Worm (Caenorhabditis elegans) whole organism, L1 larva: Measurements from ENCODE around the gene Y62E10A.24.

Experiments used
- C04F5.9 ChIP-seq: sonication (generic microtip); optimal IDR thresholded peaks from 2 replicates; lab custom pipeline; 2016; ENCODE audit warnings: missing genetic modification characterization, missing compliant biosample characterization
- C34B4.2 ChIP-seq: sonication (generic microtip); optimal IDR thresholded peaks from 2 replicates; lab custom pipeline; 2017; ENCODE audit warnings: mild to moderate bottlenecking, missing genetic modification characterization, missing compliant biosample characterization
- F16B12.6 ChIP-seq: fragments of 150-350 bp; optimal IDR thresholded peaks from 2 replicates; lab custom pipeline; 2014; ENCODE audit warnings: missing biosample characterization, missing genetic modification characterization
- Y116A8C.19 ChIP-seq: sonication (generic microtip); optimal IDR thresholded peaks from 2 replicates; lab custom pipeline; 2016; ENCODE audit warnings: missing compliant biosample characterization, missing genetic modification characterization, borderline replicate concordance
- alr-1 ChIP-seq: fragments of 200-800 bp; sonication (Bioruptor generic); optimal IDR thresholded peaks from 2 replicates; lab custom pipeline; 2018; ENCODE audit warnings: borderline replicate concordance, mild to moderate bottlenecking, missing genetic modification characterization, missing compliant biosample characterization
- ceh-8 ChIP-seq: fragments of 200-800 bp; sonication (Bioruptor generic); optimal IDR thresholded peaks from 2 replicates; lab custom pipeline; 2018; ENCODE audit warnings: mild to moderate bottlenecking, missing genetic modification characterization, moderate library complexity, missing compliant biosample characterization
- ceh-82 ChIP-seq, 3 experiments: fragments of 150-350 bp in 1 of 3; sonication (generic microtip) in 2 of 3; optimal IDR thresholded peaks; 2 replicates each; lab custom pipeline; 2014 to 2017; ENCODE audit warnings: missing biosample characterization in 3 of 3, missing genetic modification characterization in 3 of 3
- dpl-1 ChIP-seq, 3 experiments: fragments of 150-350 bp in 2 of 3; sonication (generic microtip) in 1 of 3; optimal IDR thresholded peaks; 2 replicates each; lab custom pipeline; 2014 to 2017; ENCODE audit warnings: missing biosample characterization in 3 of 3, missing genetic modification characterization in 3 of 3, missing genetic modification reagents in 3 of 3
- efl-1 ChIP-seq, 4 experiments: fragments of 150-350 bp; optimal IDR thresholded peaks in 3 of 4; peaks in 1 of 4; 1 replicate in 1 of 4; 2 replicates in 3 of 4; lab custom pipeline; 2014; ENCODE audit warnings: missing biosample characterization in 2 of 4, missing genetic modification characterization in 2 of 4, missing genetic modification reagents in 2 of 4
- egl-13 ChIP-seq: sonication (generic microtip); optimal IDR thresholded peaks from 2 replicates; lab custom pipeline; 2016; ENCODE audit warnings: missing genotype, missing genetic modification reagents, missing genetic modification characterization, missing compliant biosample characterization
- elt-2 ChIP-seq: sonication (generic microtip); optimal IDR thresholded peaks from 2 replicates; lab custom pipeline; 2016; ENCODE audit warnings: missing genetic modification characterization, mild to moderate bottlenecking, inconsistent platforms, missing compliant biosample characterization, missing genetic modification reagents
- elt-3 ChIP-seq, 6 experiments: fragments of 150-350 bp in 1 of 6; sonication (generic microtip); optimal IDR thresholded peaks; 2 replicates each; lab custom pipeline; 2017 to 2018; ENCODE audit warnings: missing biosample characterization in 6 of 6, missing genetic modification characterization in 6 of 6, inconsistent platforms in 1 of 6
- fkh-4 ChIP-seq: sonication (generic microtip); optimal IDR thresholded peaks from 2 replicates; lab custom pipeline; 2016; ENCODE audit warnings: missing compliant biosample characterization, missing genetic modification characterization, borderline replicate concordance
- fkh-8 ChIP-seq: sonication (generic microtip); optimal IDR thresholded peaks from 2 replicates; lab custom pipeline; 2016; ENCODE audit warnings: mild to moderate bottlenecking, missing genetic modification characterization, missing compliant biosample characterization
- fos-1 ChIP-seq: fragments of 150-350 bp; optimal IDR thresholded peaks from 2 replicates; lab custom pipeline; 2014; ENCODE audit warnings: missing biosample characterization, missing genetic modification characterization
- lin-13 ChIP-seq: fragments of 150-350 bp; optimal IDR thresholded peaks from 2 replicates; lab custom pipeline; 2014; ENCODE audit warnings: missing biosample characterization, missing genetic modification reagents, missing genetic modification characterization
- lin-35 ChIP-seq, 2 experiments: fragments of 150-350 bp; optimal IDR thresholded peaks; 2 replicates each; lab custom pipeline; 2014; ENCODE audit warnings: missing biosample characterization in 2 of 2, missing genetic modification characterization in 2 of 2, missing genetic modification reagents in 2 of 2
- lsy-2 ChIP-seq, 2 experiments: fragments of 150-350 bp; optimal IDR thresholded peaks; 2 replicates each; lab custom pipeline; 2014; ENCODE audit warnings: missing biosample characterization in 2 of 2, missing genetic modification characterization in 2 of 2
- mdl-1 ChIP-seq, 2 experiments: fragments of 150-350 bp; optimal IDR thresholded peaks; 2 replicates each; lab custom pipeline; 2014 to 2017; ENCODE audit warnings: missing biosample characterization in 2 of 2, missing genetic modification characterization in 2 of 2, inconsistent platforms in 1 of 2
- mef-2 ChIP-seq: fragments of 150-350 bp; optimal IDR thresholded peaks from 2 replicates; lab custom pipeline; 2014; ENCODE audit warnings: missing biosample characterization, missing genetic modification characterization
- nhr-11 ChIP-seq: fragments of 150-350 bp; optimal IDR thresholded peaks from 2 replicates; lab custom pipeline; 2014; ENCODE audit warnings: missing biosample characterization, missing genetic modification characterization
- snpc-4 ChIP-seq: fragments of 150-350 bp; optimal IDR thresholded peaks from 2 replicates; lab custom pipeline; 2014; ENCODE audit warnings: missing biosample characterization, missing genetic modification characterization
- sup-37 ChIP-seq: fragments of 200-800 bp; sonication (Bioruptor generic); optimal IDR thresholded peaks from 2 replicates; lab custom pipeline; 2018; ENCODE audit warnings: mild to moderate bottlenecking, missing genetic modification characterization, missing compliant biosample characterization
- swsn-7 ChIP-seq: sonication (generic microtip); optimal IDR thresholded peaks from 2 replicates; lab custom pipeline; 2016; ENCODE audit warnings: missing genetic modification characterization, missing compliant biosample characterization
- tbx-2 ChIP-seq: sonication (generic microtip); optimal IDR thresholded peaks from 2 replicates; lab custom pipeline; 2016; ENCODE audit warnings: missing genetic modification characterization, missing compliant biosample characterization
- tlp-1 ChIP-seq: fragments of 150-350 bp; optimal IDR thresholded peaks from 2 replicates; lab custom pipeline; 2014; ENCODE audit warnings: missing biosample characterization, missing genetic modification characterization
- unc-130 ChIP-seq: fragments of 150-350 bp; optimal IDR thresholded peaks from 2 replicates; lab custom pipeline; 2017; ENCODE audit warnings: missing biosample characterization, missing genetic modification characterization, inconsistent platforms
- unc-30 ChIP-seq: sonication (generic microtip); optimal IDR thresholded peaks from 2 replicates; lab custom pipeline; 2017; ENCODE audit warnings: missing biosample characterization, missing genetic modification characterization
- unc-86 ChIP-seq: sonication (generic microtip); optimal IDR thresholded peaks from 2 replicates; lab custom pipeline; 2016; ENCODE audit warnings: missing genetic modification characterization, missing compliant biosample characterization
- zip-4 ChIP-seq: fragments of 200-800 bp; sonication (Bioruptor generic); optimal IDR thresholded peaks from 2 replicates; lab custom pipeline; 2018; ENCODE audit warnings: mild to moderate bottlenecking, missing genetic modification characterization, moderate library complexity, missing compliant biosample characterization

Gene Y62E10A.24

ce11 chrIV:13347232-13347715 is 23.2 kb upstream of the Y62E10A.24 start, which contains the start of gene W02A2.9 (continued):
- TF ChIP-seq egl-13 (tag; lab: Kevin White, UChicago) (no peak), tbx-2 (tag; lab: Kevin White, UChicago) (no peak), snpc-4 (tag; lab: Kevin White, UChicago) (no peak), lin-35 (GFP tag; optimal IDR thresholded peaks at IDR 0.05; lab: Kevin White, UChicago) (peak in 1 of 2 experiments; percentile 22), unc-86 (tag; lab: Kevin White, UChicago) (no peak)

- no peak for TF ChIP-seq mdl-1 (tag; optimal IDR thresholded peaks at IDR 0.05; lab: Kevin White, UChicago)
- TF ChIP-seq unc-30 (tag; lab: Kevin White, UChicago), result no peak
- TF ChIP-seq mef-2, result no peak
Observed at ce11 chrIV:13348592-13348991, 21.9 kb upstream of the Y62E10A.24 start, which contains the start of gene W02A2.12. Gene W02A2.12 (minus strand): TSS chrIV:13348831.

DNA sequence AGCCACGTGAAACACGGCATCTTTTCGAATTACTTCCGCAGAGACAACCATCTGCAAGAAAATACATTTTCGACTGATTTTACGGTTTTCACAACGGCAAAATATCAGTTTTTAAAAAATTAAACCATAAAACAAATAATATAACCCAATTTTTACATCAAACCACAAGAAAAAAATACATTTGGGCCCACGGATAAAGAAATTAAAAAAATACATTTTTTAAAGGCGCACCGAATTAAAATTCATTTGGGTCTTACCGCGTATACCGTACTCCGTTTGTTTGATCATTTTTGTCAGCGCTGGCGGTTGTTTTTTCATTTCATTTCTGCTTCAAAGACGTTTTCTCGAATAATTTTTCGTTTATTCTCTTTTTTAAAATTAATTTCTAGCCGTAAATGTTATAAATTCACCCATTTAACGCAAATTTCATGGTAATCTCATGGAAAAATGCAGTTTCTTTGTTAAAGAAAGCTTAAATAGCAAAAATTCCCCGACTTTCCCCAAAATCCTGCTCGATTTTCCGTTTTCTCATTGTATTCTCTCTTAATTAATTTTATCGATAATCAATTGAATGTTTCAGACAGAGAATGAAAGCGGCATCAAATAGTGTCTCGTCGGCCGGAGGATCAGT is 17.3 kb upstream of the Y62E10A.24 start, which contains the start of the genes rec-8 and mex-5:
Gene rec-8 (minus strand): TSS at position 51 of the 631 bp plus-strand sequence.
Gene mex-5 (plus strand): TSS at position 581 of the 631 bp plus-strand sequence.
- TF ChIP-seq unc-130 (tag; lab: Kevin White, UChicago) (no peak), ceh-8 (GFP tag; lab: Kevin White, UChicago) (no peak), ceh-82 (tag; optimal IDR thresholded peaks at IDR 0.05; lab: Kevin White, UChicago) (no peak), tlp-1 (tag; lab: Kevin White, UChicago) (no peak), nhr-11 (tag; lab: Kevin White, UChicago) (no peak), mef-2 (no peak), lsy-2 (tag; optimal IDR thresholded peaks at IDR 0.05; lab: Kevin White, UChicago) (no peak), C04F5.9 (tag; lab: Kevin White, UChicago) (no peak), alr-1 (tag; lab: Kevin White, UChicago) (no peak), fkh-4 (tag; lab: Kevin White, UChicago) (no peak), elt-2 (tag; lab: Kevin White, UChicago) (no peak), F16B12.6 (no peak), zip-4 (GFP tag; lab: Kevin White, UChicago) (no peak), sup-37 (GFP tag; lab: Kevin White, UChicago) (no peak), unc-86 (tag; lab: Kevin White, UChicago) (no peak), elt-3 (tag; optimal IDR thresholded peaks at IDR 0.05; lab: Kevin White, UChicago) (no peak)

DNA sequence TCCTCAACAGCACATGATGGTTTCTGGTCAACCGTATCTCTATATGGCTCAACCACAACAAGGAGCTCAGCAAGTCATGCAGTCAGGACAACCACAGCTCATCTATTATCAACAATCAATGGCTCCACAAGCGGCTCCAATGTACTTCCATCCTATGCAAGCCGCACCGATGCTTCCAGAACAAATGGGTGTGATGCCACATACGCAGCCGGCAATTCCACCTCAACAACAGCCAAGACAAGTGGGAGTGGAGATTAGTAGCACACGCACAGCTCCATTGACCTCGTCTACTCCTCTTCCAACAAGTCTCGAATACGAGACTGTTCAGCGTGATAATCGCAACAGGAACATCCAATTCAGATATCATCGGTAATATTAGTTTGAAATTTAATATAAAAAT is 16.5 kb upstream of the Y62E10A.24 start:
- no peak for TF ChIP-seq Y116A8C.19 (tag; lab: Kevin White, UChicago)
- no peak for TF ChIP-seq sup-37 (GFP tag; lab: Kevin White, UChicago)
- no peak for TF ChIP-seq efl-1 (optimal IDR thresholded peaks at IDR 0.05; lab: Kevin White, UChicago)
- peak in 1 of 2 experiments; percentile 91 for TF ChIP-seq efl-1 (GFP tag; optimal IDR thresholded peaks at IDR 0.05 in 1 of 2; lab: Kevin White, UChicago)

DNA sequence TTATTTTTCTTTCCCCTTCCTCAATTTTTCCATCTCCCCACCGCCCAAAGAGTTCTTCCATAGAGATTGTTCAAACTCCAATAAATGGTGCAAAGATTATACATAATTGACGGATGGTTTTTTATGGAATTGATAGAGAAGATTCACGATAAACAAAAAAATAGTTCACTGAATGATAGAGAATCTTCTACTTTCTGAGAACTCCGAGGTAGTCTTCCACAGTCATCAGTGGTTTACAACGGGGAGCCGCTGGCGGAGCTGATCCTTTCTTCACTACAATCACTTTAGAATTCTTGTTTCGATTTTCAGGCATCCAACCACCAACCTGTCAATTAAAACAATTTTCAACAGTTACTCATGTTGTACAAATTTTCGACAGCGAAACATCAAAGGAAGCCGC is 14.5 kb upstream of the Y62E10A.24 start:
- TF ChIP-seq dpl-1 (GFP tag; optimal IDR thresholded peaks at IDR 0.05; lab: Kevin White, UChicago) (no peak), C34B4.2 (no peak), lin-13 (GFP tag; lab: Kevin White, UChicago) (no peak), fkh-8 (tag; lab: Kevin White, UChicago) (no peak), fos-1 (tag; lab: Kevin White, UChicago) (no peak), swsn-7 (tag; lab: Kevin White, UChicago) (no peak)
- TF ChIP-seq, all 84 proteins: peak for 0
